Worm (Caenorhabditis elegans): Measurements from ENCODE around the gene F53F8.7.
A peak's percentile ranks its signal among the peaks of the same experiment; 100 is the strongest.

The F53F8.7 gene

ce11 chrV:20685383-20685782 lies 12.8 kb downstream of the F53F8.7 start, which contains the start of gene klf-2:
klf-2 (plus strand) TSS chrV:20685683.
- no peak for TF ChIP-seq ztf-4 (tag; optimal IDR thresholded peaks at IDR 0.05)
- no peak for TF ChIP-seq peb-1 (tag; optimal IDR thresholded peaks at IDR 0.05)
- no peak for TF ChIP-seq ama-1 (optimal IDR thresholded peaks at IDR 0.05)
- TF ChIP-seq mab-5 (tag; optimal IDR thresholded peaks at IDR 0.05): no peak
- TF ChIP-seq aly-2 (tag; optimal IDR thresholded peaks at IDR 0.05): no peak
- TF ChIP-seq ZK546.5 (tag; optimal IDR thresholded peaks at IDR 0.05): no peak

- no peak for TF ChIP-seq nhr-11 (tag; optimal IDR thresholded peaks at IDR 0.05)
- no peak for TF ChIP-seq snpc-4 (tag; optimal IDR thresholded peaks at IDR 0.05)
- no peak for TF ChIP-seq lin-11 (tag; optimal IDR thresholded peaks at IDR 0.05)
- TF ChIP-seq nhr-6 (tag; optimal IDR thresholded peaks at IDR 0.05): no peak
Observed at ce11 chrV:20682309-20682708, 15.9 kb downstream of the F53F8.7 start.

ce11 chrV:20681824-20682223 lies 16.3 kb downstream of the F53F8.7 start:
- peak; percentile 75 for TF ChIP-seq snpc-4 (tag; optimal IDR thresholded peaks at IDR 0.05)
- no peak for TF ChIP-seq sma-3 (GFP tag; optimal IDR thresholded peaks at IDR 0.05)

- TF ChIP-seq lin-39 (tag; optimal IDR thresholded peaks at IDR 0.05) (no peak), mdl-1 (tag; optimal IDR thresholded peaks at IDR 0.05) (no peak), nhr-77 (tag; optimal IDR thresholded peaks at IDR 0.05) (no peak), nhr-129 (tag; optimal IDR thresholded peaks at IDR 0.05) (no peak), nhr-237 (tag; optimal IDR thresholded peaks at IDR 0.05) (no peak), skn-1 (tag; optimal IDR thresholded peaks at IDR 0.05) (no peak), elt-3 (tag; optimal IDR thresholded peaks at IDR 0.05) (no peak)
Observed at ce11 chrV:20681120-20681519, 17.0 kb downstream of the F53F8.7 start, which contains the start of gene srsx-35. srsx-35 (plus strand) TSS chrV:20681420.

- no peak for TF ChIP-seq lin-39 (tag; optimal IDR thresholded peaks at IDR 0.05)
- no peak for TF ChIP-seq ceh-82 (tag; optimal IDR thresholded peaks at IDR 0.05)
- no peak for TF ChIP-seq nhr-23 (tag; optimal IDR thresholded peaks at IDR 0.05)
- no peak for TF ChIP-seq ama-1 (optimal IDR thresholded peaks at IDR 0.05)
- no peak for TF ChIP-seq unc-62 (GFP tag; optimal IDR thresholded peaks at IDR 0.05)
- no peak for TF ChIP-seq elt-3 (tag; optimal IDR thresholded peaks at IDR 0.05)
- no peak for TF ChIP-seq snpc-4 (tag; optimal IDR thresholded peaks at IDR 0.05)
- no peak for TF ChIP-seq nhr-10 (tag; optimal IDR thresholded peaks at IDR 0.05)
Observed at ce11 chrV:20680189-20680588, 18.0 kb downstream of the F53F8.7 start.

ce11 chrV:20670625-20671024 lies 27.5 kb downstream of the F53F8.7 start:
- TF ChIP-seq dmd-4 (tag; optimal IDR thresholded peaks at IDR 0.05) (no peak), lin-39 (tag; optimal IDR thresholded peaks at IDR 0.05) (no peak), R02D3.7 (tag; optimal IDR thresholded peaks at IDR 0.05) (no peak), nhr-129 (tag; optimal IDR thresholded peaks at IDR 0.05) (no peak), sma-3 (GFP tag; optimal IDR thresholded peaks at IDR 0.05) (no peak), nhr-12 (tag; optimal IDR thresholded peaks at IDR 0.05) (no peak)

ce11 chrV:20666905-20667304 lies 31.3 kb downstream of the F53F8.7 start, which contains the start of gene mlt-11:
mlt-11 (plus strand) TSS chrV:20667205.
- TF ChIP-seq elt-1 (tag; optimal IDR thresholded peaks at IDR 0.05) (no peak), blmp-1 (tag; optimal IDR thresholded peaks at IDR 0.05; ENCODE audit: insufficient read depth) (peak; percentile 26)

ce11 chrV:20664930-20665329 lies 33.2 kb downstream of the F53F8.7 start:
- TF ChIP-seq nhr-21 (tag; optimal IDR thresholded peaks at IDR 0.05) (peak; percentile 31), nhr-12 (tag; optimal IDR thresholded peaks at IDR 0.05) (no peak), blmp-1 (tag; optimal IDR thresholded peaks at IDR 0.05; ENCODE audit: insufficient read depth) (peak; percentile 11)

- TF ChIP-seq nhr-11 (tag; optimal IDR thresholded peaks at IDR 0.05) (no peak), sma-9 (GFP tag; optimal IDR thresholded peaks at IDR 0.05) (no peak), sma-9 (tag; optimal IDR thresholded peaks at IDR 0.05) (no peak), mbf-1 (tag; optimal IDR thresholded peaks at IDR 0.05) (no peak), nhr-21 (tag; optimal IDR thresholded peaks at IDR 0.05) (no peak), unc-62 (GFP tag; optimal IDR thresholded peaks at IDR 0.05) (no peak), sem-4 (tag; optimal IDR thresholded peaks at IDR 0.05) (no peak), C34F6.9 (tag; optimal IDR thresholded peaks at IDR 0.05) (no peak), nhr-10 (tag; optimal IDR thresholded peaks at IDR 0.05) (no peak), gmeb-1 (tag; optimal IDR thresholded peaks at IDR 0.05) (no peak), unc-39 (tag; optimal IDR thresholded peaks at IDR 0.05) (no peak), blmp-1 (tag; optimal IDR thresholded peaks at IDR 0.05; ENCODE audit: insufficient read depth) (no peak), nhr-6 (tag; optimal IDR thresholded peaks at IDR 0.05) (no peak), peb-1 (tag; optimal IDR thresholded peaks at IDR 0.05) (no peak), elt-1 (tag; optimal IDR thresholded peaks at IDR 0.05) (no peak), Y55F3AM.14 (GFP tag; optimal IDR thresholded peaks at IDR 0.05) (no peak)
Observed at ce11 chrV:20663736-20664135, 34.4 kb downstream of the F53F8.7 start.
